Worm (Caenorhabditis elegans) whole organism, late embryonic: ENCODE measurements around the gene ZK596.2.

ENCODE experiments used
- ceh-45 ChIP-seq: fragments of 200-800 bp; sonication (Bioruptor generic); IDR thresholded peaks from 2 replicates; pipeline ENCODE4 v1.3.6; 2022; ENCODE audit warnings: missing genetic modification reagents, missing genetic modification characterization, missing compliant biosample characterization
- elt-2 ChIP-seq: sonication (generic microtip); optimal IDR thresholded peaks from 2 replicates; lab custom pipeline; 2016; ENCODE audit warnings: missing genetic modification reagents, missing genetic modification characterization, missing compliant biosample characterization
- nhr-11 ChIP-seq: fragments of 150-350 bp; optimal IDR thresholded peaks from 2 replicates; lab custom pipeline; 2014; ENCODE audit warnings: missing biosample characterization, missing genetic modification characterization
- pat-9 ChIP-seq: fragments of 200-800 bp; sonication (Bioruptor generic); optimal IDR thresholded peaks from 2 replicates; lab custom pipeline; 2018; ENCODE audit warnings: mild to moderate bottlenecking, missing genetic modification characterization, moderate library complexity, missing compliant biosample characterization
- pha-4 ChIP-seq: fragments of 150-350 bp; optimal IDR thresholded peaks from 2 replicates; lab custom pipeline; 2018; ENCODE audit warnings: missing biosample characterization, missing genetic modification reagents, missing genetic modification characterization
- ref-2 ChIP-seq: sonication (generic microtip); optimal IDR thresholded peaks from 2 replicates; lab custom pipeline; 2016; ENCODE audit warnings: missing genetic modification characterization, missing compliant biosample characterization

- TF ChIP-seq pha-4 (tag; lab: Kevin White, UChicago) = no peak
- no peak for TF ChIP-seq nhr-11 (tag; lab: Kevin White, UChicago)
- TF ChIP-seq ceh-45 = no peak
- no peak for TF ChIP-seq ref-2 (tag; lab: Kevin White, UChicago)
- no peak for TF ChIP-seq elt-2
- TF ChIP-seq pat-9 (tag; lab: Kevin White, UChicago) = no peak
These were observed 42.9 kb upstream of the ZK596.2 start, which contains the start of gene Y69E1A.3 for ce11 chrIV:10951997-10952396.
